Worm (Caenorhabditis elegans): Measurements from ENCODE around the gene tag-30.
A peak's percentile ranks its signal among the peaks of the same experiment; 100 is the strongest.

The tag-30 gene

ce11 chrIV:11809708-11810114 is 45.2 kb downstream of the tag-30 start (continued):
- no peak for TF ChIP-seq madf-8 (GFP tag; conservative IDR thresholded peaks at IDR 0.05)
- TF ChIP-seq attf-3 (GFP tag; conservative IDR thresholded peaks at IDR 0.05): no peak
- no peak for TF ChIP-seq Y53G8AR.9 (GFP tag; conservative IDR thresholded peaks at IDR 0.05)
- no peak for TF ChIP-seq Y67H2A.10 (GFP tag; conservative IDR thresholded peaks at IDR 0.05)
- peak; percentile 40 for TF ChIP-seq ZK185.1 (tag; optimal IDR thresholded peaks at IDR 0.05; ENCODE audit: poor library complexity, severe bottlenecking)
- no peak for TF ChIP-seq lag-1 (GFP tag; IDR thresholded peaks at IDR 0.05)
- peak; percentile 40 for TF ChIP-seq madf-10 (tag; optimal IDR thresholded peaks at IDR 0.05)
- no peak for TF ChIP-seq nfyb-1 (GFP tag; IDR thresholded peaks at IDR 0.05)
- TF ChIP-seq lin-40 (tag; optimal IDR thresholded peaks at IDR 0.05): peak; percentile 74
- TF ChIP-seq repo-1 (tag; optimal IDR thresholded peaks at IDR 0.05): no peak
- no peak for TF ChIP-seq cebp-2 (GFP tag; IDR thresholded peaks at IDR 0.05)
- no peak for TF ChIP-seq F57A8.1 (GFP tag; optimal IDR thresholded peaks at IDR 0.05)
- TF ChIP-seq ztf-26 (tag; optimal IDR thresholded peaks at IDR 0.05): peak; percentile 49
- TF ChIP-seq mcd-1 (GFP tag; IDR thresholded peaks at IDR 0.05): no peak; the same call in 1 of the 2 replicates
- TF ChIP-seq xnd-1 (tag; optimal IDR thresholded peaks at IDR 0.05): no peak
- TF ChIP-seq F10E7.11 (tag; optimal IDR thresholded peaks at IDR 0.05): no peak
- TF ChIP-seq hrde-1 (tag; optimal IDR thresholded peaks at IDR 0.05; ENCODE audit: borderline replicate concordance): no peak
- peak; percentile 49 for TF ChIP-seq ceh-27 (GFP tag; optimal IDR thresholded peaks at IDR 0.05)
- TF ChIP-seq nfya-1 (tag; optimal IDR thresholded peaks at IDR 0.05; ENCODE audit: borderline replicate concordance, insufficient read depth): no peak
- no peak for TF ChIP-seq D2030.7 (GFP tag; IDR thresholded peaks at IDR 0.05)
- TF ChIP-seq die-1 (tag; optimal IDR thresholded peaks at IDR 0.05): peak; percentile 34
- TF ChIP-seq egrh-3 (GFP tag; IDR thresholded peaks at IDR 0.05): 0 out of 2 replicates have a peak, but pooled peaks have one; percentile 3
- no peak for TF ChIP-seq F39B2.1 (GFP tag; IDR thresholded peaks at IDR 0.05)
- TF ChIP-seq ccch-3 (GFP tag; optimal IDR thresholded peaks at IDR 0.05): no peak
- peak; percentile 75 for TF ChIP-seq somi-1 (GFP tag; optimal IDR thresholded peaks at IDR 0.05)
- no peak for TF ChIP-seq nfya-2 (GFP tag; IDR thresholded peaks at IDR 0.05)
- TF ChIP-seq lsy-27 (tag; optimal IDR thresholded peaks at IDR 0.05; ENCODE audit: borderline replicate concordance, insufficient read depth): no peak
- no peak for TF ChIP-seq ceh-79 (tag; optimal IDR thresholded peaks at IDR 0.05)
- TF ChIP-seq hsf-1 (GFP tag; IDR thresholded peaks at IDR 0.05): no peak
- TF ChIP-seq snpc-1.3 (tag; optimal IDR thresholded peaks at IDR 0.05; ENCODE audit: insufficient read depth): no peak
- no peak for TF ChIP-seq Y79H2A.3 (GFP tag; conservative IDR thresholded peaks at IDR 0.05)
- no peak for TF ChIP-seq Y95B8A.8 (GFP tag; IDR thresholded peaks at IDR 0.05)
- no peak for TF ChIP-seq madf-6 (GFP tag; IDR thresholded peaks at IDR 0.05)
- TF ChIP-seq cebp-1 (GFP tag; IDR thresholded peaks at IDR 0.05): no peak
- TF ChIP-seq cebp-1 (tag; optimal IDR thresholded peaks at IDR 0.05): peak; percentile 65
- no peak for TF ChIP-seq ztf-6 (GFP tag; IDR thresholded peaks at IDR 0.05)
- TF ChIP-seq ztf-22 (GFP tag; optimal IDR thresholded peaks at IDR 0.05): no peak
- TF ChIP-seq mes-4 (tag; optimal IDR thresholded peaks at IDR 0.05): no peak
- no peak for TF ChIP-seq F57C9.4 (tag; optimal IDR thresholded peaks at IDR 0.05)
- no peak for TF ChIP-seq efl-1 (GFP tag; optimal IDR thresholded peaks at IDR 0.05)
- TF ChIP-seq zim-3 (tag; optimal IDR thresholded peaks at IDR 0.05): no peak
- no peak for TF ChIP-seq lir-1 (GFP tag; conservative IDR thresholded peaks at IDR 0.05)
- no peak for TF ChIP-seq snpc-4 (GFP tag; optimal IDR thresholded peaks at IDR 0.05)
- peak in 1 of 4 experiments; percentile 28 for TF ChIP-seq snpc-4 (tag; optimal IDR thresholded peaks at IDR 0.05)
- peak; percentile 69 for TF ChIP-seq K12H6.12 (tag; optimal IDR thresholded peaks at IDR 0.05)
- TF ChIP-seq sdz-38 (tag; optimal IDR thresholded peaks at IDR 0.05): no peak
- TF ChIP-seq ztf-3 (GFP tag; optimal IDR thresholded peaks at IDR 0.05): no peak
- no peak for TF ChIP-seq dpl-1 (GFP tag; optimal IDR thresholded peaks at IDR 0.05)
- no peak for TF ChIP-seq T07F8.4 (tag; optimal IDR thresholded peaks at IDR 0.05)

Measured in whole organism, young adult.